Worm (Caenorhabditis elegans) whole organism, midembryonic: ENCODE measurements around the gene ZK470.4.

ENCODE experiments used
- T22C8.4 ChIP-seq: fragments of 200-800 bp; sonication (Bioruptor generic); IDR thresholded peaks from 2 replicates; pipeline ENCODE4 v1.3.6; 2022; ENCODE audit warnings: missing genetic modification characterization, missing compliant biosample characterization
- flt-1 ChIP-seq: fragments of 200-800 bp; sonication (Bioruptor generic); IDR thresholded peaks from 2 replicates; pipeline ENCODE4 v1.3.6; 2022; ENCODE audit warnings: missing genetic modification characterization, missing compliant biosample characterization
- med-1 ChIP-seq: sonication (generic microtip); optimal IDR thresholded peaks from 2 replicates; lab custom pipeline; 2017; ENCODE audit warnings: missing genetic modification characterization, mild to moderate bottlenecking, missing compliant biosample characterization, antibody characterized with exemption, missing genetic modification reagents; ENCODE audit not compliant: insufficient read depth
- ref-1 ChIP-seq: fragments of 200-800 bp; sonication (Bioruptor generic); conservative IDR thresholded peaks from 2 replicates; pipeline ENCODE4 v1.3.6; 2022; ENCODE audit warnings: missing genetic modification reagents, missing genetic modification characterization, missing compliant biosample characterization
- tab-1 ChIP-seq: fragments of 200-800 bp; sonication (Bioruptor generic); IDR thresholded peaks from 2 replicates; pipeline ENCODE4 v1.3.6; 2022; ENCODE audit warnings: missing genetic modification characterization, missing compliant biosample characterization
- ztf-29 ChIP-seq: fragments of 200-800 bp; sonication (Bioruptor generic); IDR thresholded peaks from 2 replicates; pipeline ENCODE4 v1.3.6; 2022; ENCODE audit warnings: missing genetic modification reagents, missing genetic modification characterization, missing compliant biosample characterization

- TF ChIP-seq flt-1 (GFP tag; lab: Robert Waterston, UW) (no peak), tab-1 (no peak), ztf-29 (GFP tag; lab: Robert Waterston, UW) (no peak), med-1 (GFP tag; lab: Kevin White, UChicago) (no peak), T22C8.4 (GFP tag; lab: Robert Waterston, UW) (no peak), ref-1 (GFP tag; lab: Robert Waterston, UW) (no peak)
Measured at ce11 chrX:4115026-4115425, 24.5 kb downstream of the ZK470.4 start, which contains the start of gene F09F9.1.
